Worm (Caenorhabditis elegans): Measurements from ENCODE around the gene ugt-34.

ugt-34 gene

ce11 chrV:10683458-10683857 is 26.7 kb upstream of the ugt-34 start:
- peak; percentile 90 for TF ChIP-seq hmg-1.2 (GFP tag; IDR thresholded peaks at IDR 0.05)
- TF ChIP-seq sptf-2 (GFP tag; optimal IDR thresholded peaks at IDR 0.05), result no peak
- no peak for TF ChIP-seq egrh-3 (GFP tag; IDR thresholded peaks at IDR 0.05)
- no peak for TF ChIP-seq lir-1 (GFP tag; conservative IDR thresholded peaks at IDR 0.05)
- no peak for TF ChIP-seq K11D2.4 (GFP tag; IDR thresholded peaks at IDR 0.05)

DNA sequence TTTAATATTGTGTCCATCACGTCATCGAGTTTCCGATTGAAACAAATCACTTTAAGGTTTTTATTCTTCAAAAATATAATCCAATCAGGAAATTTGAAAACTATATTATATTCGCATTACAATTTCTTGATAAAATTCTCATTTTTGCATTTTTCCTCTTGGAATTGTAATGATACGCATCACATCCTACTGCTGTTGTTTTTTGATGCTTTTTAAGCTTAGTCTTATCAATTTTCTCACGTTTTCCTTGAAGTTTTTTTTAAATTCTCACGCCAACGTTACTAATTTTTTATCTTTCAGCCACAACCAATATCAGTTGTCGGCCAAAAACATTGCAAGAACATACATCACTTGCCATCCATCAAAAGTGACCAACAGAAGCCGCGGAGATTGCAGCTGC is 25.3 kb upstream of the ugt-34 start, which contains the start of gene gsp-1:
Gene gsp-1 (plus strand): TSS at position 301 of the 400 bp plus-strand sequence.
- TF ChIP-seq snpc-1.1 (tag; optimal IDR thresholded peaks at IDR 0.05; ENCODE audit: insufficient read depth) (no peak), F49E8.2 (tag; optimal IDR thresholded peaks at IDR 0.05; ENCODE audit: insufficient read depth) (no peak), madf-6 (GFP tag; IDR thresholded peaks at IDR 0.05) (no peak), cebp-2 (GFP tag; IDR thresholded peaks at IDR 0.05) (no peak), ztf-6 (GFP tag; IDR thresholded peaks at IDR 0.05) (no peak), sptf-2 (GFP tag; optimal IDR thresholded peaks at IDR 0.05) (no peak), F33H1.4 (GFP tag; IDR thresholded peaks at IDR 0.05) (no peak), F23B12.7 (tag; optimal IDR thresholded peaks at IDR 0.05; ENCODE audit: insufficient read depth) (no peak), atf-7 (tag; optimal IDR thresholded peaks at IDR 0.05) (no peak)

ce11 chrV:10681117-10681959 is 24.6 kb upstream of the ugt-34 start:
- TF ChIP-seq ceh-27 (GFP tag; optimal IDR thresholded peaks at IDR 0.05) (peak; percentile 40), F55B11.4 (tag; optimal IDR thresholded peaks at IDR 0.05; ENCODE audit: borderline replicate concordance, insufficient read depth) (no peak), athp-1 (tag; optimal IDR thresholded peaks at IDR 0.05) (no peak), tbp1 (GFP tag; optimal IDR thresholded peaks at IDR 0.05) (peak; percentile 32), lsy-27 (tag; optimal IDR thresholded peaks at IDR 0.05; ENCODE audit: borderline replicate concordance, insufficient read depth) (no peak), Y79H2A.3 (GFP tag; conservative IDR thresholded peaks at IDR 0.05) (no peak), K11D2.4 (GFP tag; IDR thresholded peaks at IDR 0.05) (no peak), nhr-80 (tag; optimal IDR thresholded peaks at IDR 0.05) (peak; percentile 46), ztf-6 (GFP tag; IDR thresholded peaks at IDR 0.05) (no peak), egl-44 (GFP tag; IDR thresholded peaks at IDR 0.05) (no peak), Y67H2A.10 (GFP tag; conservative IDR thresholded peaks at IDR 0.05) (no peak), him-1 (tag; optimal IDR thresholded peaks at IDR 0.05) (no peak), ceh-40 (GFP tag; IDR thresholded peaks at IDR 0.05) (no peak), akir-1 (GFP tag; optimal IDR thresholded peaks at IDR 0.05) (no peak), B0336.3 (GFP tag; IDR thresholded peaks at IDR 0.05) (peak; percentile 79; the same call in 1 of the 2 replicates), Y56A3A.18 (GFP tag; IDR thresholded peaks at IDR 0.05) (no peak), attf-3 (GFP tag; conservative IDR thresholded peaks at IDR 0.05) (no peak), F37B4.10 (GFP tag; IDR thresholded peaks at IDR 0.05) (no peak), cebp-1 (GFP tag; IDR thresholded peaks at IDR 0.05) (no peak), cebp-1 (tag; optimal IDR thresholded peaks at IDR 0.05) (peak; percentile 51), nhr-90 (tag; optimal IDR thresholded peaks at IDR 0.05) (no peak), ceh-79 (tag; optimal IDR thresholded peaks at IDR 0.05) (no peak), madf-8 (GFP tag; conservative IDR thresholded peaks at IDR 0.05) (no peak), cebp-2 (GFP tag; IDR thresholded peaks at IDR 0.05) (no peak), lag-1 (GFP tag; IDR thresholded peaks at IDR 0.05) (no peak), T07F8.4 (tag; optimal IDR thresholded peaks at IDR 0.05) (no peak), F57A8.1 (GFP tag; optimal IDR thresholded peaks at IDR 0.05) (peak; percentile 18), attf-6 (GFP tag; IDR thresholded peaks at IDR 0.05) (no peak), let-607 (tag; optimal IDR thresholded peaks at IDR 0.05) (no peak), F52B5.7 (tag; optimal IDR thresholded peaks at IDR 0.05) (peak; percentile 33), F22D6.2 (tag; optimal IDR thresholded peaks at IDR 0.05) (no peak), rcor-1 (GFP tag; IDR thresholded peaks at IDR 0.05) (no peak), mxl-1 (tag; optimal IDR thresholded peaks at IDR 0.05) (no peak)
